Fruit fly (Drosophila melanogaster) whole organism, larva: ENCODE measurements around the gene CG7824.
A peak's percentile ranks its signal among the peaks of the same experiment; 100 is the strongest.

Source experiments
- noc ChIP-seq: fragments of 200-800 bp; sonication (Bioruptor generic); optimal IDR thresholded peaks from 3 replicates; lab custom pipeline; 2019; ENCODE audit warnings: missing biosample characterization, mild to moderate bottlenecking, missing genetic modification characterization, moderate library complexity

The CG7824 gene

DNA sequence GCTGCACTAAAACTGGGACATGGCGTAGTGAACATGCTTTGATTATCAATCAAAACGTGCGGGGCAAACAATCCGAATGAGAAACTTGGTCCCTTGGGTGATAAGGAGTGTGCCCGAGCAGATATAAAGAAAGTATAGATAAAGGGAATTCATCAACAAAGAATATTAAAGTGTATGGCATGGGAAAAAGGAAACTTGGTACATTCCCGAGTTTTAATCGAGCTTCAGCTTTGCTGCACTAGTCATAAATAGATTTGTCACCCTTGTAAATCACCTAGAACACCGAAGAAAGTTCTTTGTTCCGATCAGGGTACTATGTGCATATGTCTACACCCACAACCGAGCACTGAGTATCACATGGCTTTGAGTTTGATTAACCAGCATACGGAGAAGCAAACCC is 8.7 kb upstream of the CG7824 start:
- no peak for TF ChIP-seq noc (tag; lab: Kevin White, UChicago)

DNA sequence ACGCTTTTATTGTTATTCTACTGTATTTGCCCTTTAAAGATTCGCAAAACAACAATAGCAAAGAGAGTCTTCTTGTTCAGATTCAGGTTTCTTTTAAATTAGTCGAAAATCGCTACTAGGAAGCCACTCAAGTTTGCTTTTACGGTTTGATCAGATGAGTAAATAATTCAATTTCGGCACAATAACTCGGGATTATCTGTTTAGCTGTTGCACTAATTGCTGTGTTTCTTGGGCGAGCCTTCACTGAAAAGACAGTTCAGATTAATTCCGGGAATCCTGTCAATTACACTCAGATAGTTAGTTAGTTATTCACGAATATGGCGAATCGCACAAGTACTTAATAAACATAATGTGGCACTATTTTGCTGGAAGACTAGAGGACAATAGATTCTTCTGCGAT is 8.0 kb upstream of the CG7824 start:
- peak; percentile 35 for TF ChIP-seq noc (tag; lab: Kevin White, UChicago)

DNA sequence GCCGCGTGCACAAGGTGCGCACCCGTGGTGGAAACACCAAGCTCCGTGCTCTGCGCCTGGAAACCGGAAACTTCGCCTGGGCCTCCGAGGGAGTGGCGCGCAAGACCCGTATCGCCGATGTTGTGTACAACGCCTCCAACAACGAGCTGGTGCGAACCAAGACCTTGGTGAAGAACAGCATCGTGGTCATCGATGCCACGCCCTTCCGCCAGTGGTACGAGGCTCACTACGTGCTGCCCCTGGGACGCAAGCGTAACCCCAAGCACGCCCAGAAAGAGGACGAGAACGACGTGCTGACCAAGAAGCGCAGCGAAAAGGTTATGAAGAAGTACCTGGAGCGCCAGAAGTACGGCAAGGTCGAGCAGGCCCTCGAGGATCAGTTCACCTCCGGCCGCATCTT is 4.1 kb upstream of the CG7824 start:
- no peak for TF ChIP-seq noc (tag; lab: Kevin White, UChicago)

DNA sequence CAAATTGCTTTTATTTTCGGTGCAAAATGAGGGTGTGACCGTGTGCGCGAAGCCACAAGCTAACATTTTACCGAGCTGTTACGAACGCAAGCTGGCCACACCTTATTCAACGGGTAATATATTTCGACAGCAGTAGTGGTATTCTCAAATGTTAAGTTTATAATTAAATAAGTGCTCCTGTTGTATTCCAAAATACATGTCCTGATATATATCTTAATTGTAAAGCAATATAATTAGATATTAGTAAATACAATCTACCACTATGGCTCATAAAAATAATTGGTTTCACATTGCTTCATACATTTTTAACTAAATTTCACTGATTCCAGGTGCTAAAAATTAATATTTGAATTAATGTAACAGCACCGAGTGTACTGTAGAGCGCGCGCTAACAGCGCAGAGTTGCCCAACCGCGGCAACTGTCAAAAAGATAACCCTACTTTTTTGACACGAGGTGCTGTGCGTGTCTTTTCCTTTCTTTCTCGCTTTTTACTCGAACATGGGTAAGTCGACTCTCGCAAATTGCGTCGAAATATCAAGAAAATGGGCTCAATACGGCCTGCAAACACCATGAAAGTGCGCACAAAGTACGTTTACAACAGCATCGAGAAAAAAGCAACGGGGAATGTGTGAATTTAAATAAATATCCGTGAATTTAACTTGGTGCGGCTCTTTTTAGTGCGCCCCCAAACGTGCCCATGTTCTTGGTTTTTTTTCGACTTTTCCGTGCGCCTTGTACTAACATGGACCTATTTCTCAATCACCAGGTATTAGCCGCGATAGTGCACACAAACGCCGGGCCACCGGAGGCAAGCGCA is 2.9 kb upstream of the CG7824 start, which contains the start of the genes CG15514 and RpS8:
CG15514 (minus strand) TSS at position 63 of the 818 bp plus-strand sequence.
RpS8 (plus strand) TSS at position 151 of the 818 bp plus-strand sequence.
- peak; percentile 68 for TF ChIP-seq noc (tag; lab: Kevin White, UChicago)

DNA sequence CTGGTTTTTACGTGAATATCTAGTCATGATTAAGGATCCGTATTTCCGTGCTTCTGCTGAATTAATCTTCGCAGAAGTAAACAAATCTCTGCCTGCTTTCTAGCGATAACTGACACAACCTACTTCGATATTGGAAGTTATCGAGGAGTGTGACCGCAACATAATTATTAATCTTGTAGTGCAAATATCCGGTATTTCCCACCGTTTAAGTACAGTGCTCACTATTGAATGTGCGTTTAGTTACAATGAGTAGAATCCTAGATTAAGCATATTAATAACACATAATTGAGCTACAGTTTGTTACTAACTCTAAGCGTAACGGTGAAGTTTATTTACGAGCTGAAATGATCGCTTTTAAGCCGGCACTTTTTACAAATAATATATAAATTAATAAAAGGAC is 1.0 kb upstream of the CG7824 start:
- peak; percentile 1 for TF ChIP-seq noc (tag; lab: Kevin White, UChicago)

DNA sequence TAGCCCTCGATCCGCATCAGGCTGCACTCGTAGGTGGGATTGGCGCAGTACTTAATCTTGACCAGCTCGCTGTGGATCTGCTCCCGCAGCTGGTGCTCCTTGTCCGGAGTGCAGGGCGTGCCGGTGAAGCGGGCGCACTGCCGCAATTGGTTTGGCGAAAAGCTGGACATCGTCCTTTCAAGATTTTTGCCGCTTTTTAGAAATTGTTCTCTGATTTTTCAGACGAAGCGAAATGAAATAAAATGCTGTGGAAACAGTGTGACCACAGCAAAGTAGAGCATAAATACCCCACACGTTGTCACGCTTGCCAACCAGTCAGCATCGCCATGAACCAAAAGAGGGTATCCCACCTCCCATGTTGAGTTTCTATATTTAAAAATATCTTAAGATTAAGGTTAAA is 1.5 kb downstream of the CG7824 start, which contains the start of gene dgt1:
dgt1 (minus strand) TSS at position 264 of the 400 bp plus-strand sequence.
- TF ChIP-seq noc (tag; lab: Kevin White, UChicago): no peak

DNA sequence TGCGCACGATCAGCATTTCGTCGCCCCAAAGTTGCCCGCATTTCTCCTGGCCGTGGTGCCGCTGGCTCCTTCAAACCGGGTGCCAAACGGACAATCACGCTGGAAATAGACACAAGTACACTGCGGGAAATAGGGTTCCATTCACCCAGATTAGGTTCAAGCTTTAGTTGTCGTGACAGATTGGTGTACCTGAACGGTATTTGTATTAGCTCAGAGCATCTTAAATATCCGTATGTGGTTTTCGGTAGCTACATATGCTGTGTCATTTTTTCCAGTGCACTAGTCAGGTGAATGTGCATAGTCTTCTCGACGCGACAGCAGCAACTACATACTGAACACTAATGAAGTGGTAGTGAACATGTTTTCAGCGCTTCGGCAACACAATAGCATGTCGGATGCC is 11.6 kb downstream of the CG7824 start:
- TF ChIP-seq noc (tag; lab: Kevin White, UChicago): no peak

DNA sequence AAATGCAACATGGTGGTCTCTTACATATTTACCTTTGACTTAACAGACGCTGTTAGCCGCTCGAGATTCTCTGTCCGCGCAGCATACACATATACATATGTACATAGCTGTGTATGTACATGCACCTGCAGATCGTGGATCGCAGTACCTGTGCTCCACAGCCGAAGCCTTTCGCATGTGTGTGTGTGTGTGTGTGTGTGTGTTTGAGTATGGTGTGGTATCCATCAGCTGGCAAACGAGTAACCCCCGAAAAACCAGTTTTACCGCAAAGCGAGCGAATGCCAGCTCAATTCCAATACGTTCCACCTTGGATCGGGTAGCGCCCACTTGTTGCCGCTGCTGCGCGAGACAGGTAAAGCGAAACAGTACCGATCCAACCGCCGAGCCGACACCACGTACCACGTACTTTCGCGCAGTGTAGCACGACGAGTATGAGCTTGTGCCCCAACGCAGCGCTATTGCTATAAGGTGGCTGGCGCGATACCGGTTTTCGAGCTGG is 17.4 kb downstream of the CG7824 start, which contains the start of gene Cad99C:
Cad99C (plus strand) TSS at position 365 of the 499 bp plus-strand sequence.
- no peak for TF ChIP-seq noc (tag; lab: Kevin White, UChicago)

DNA sequence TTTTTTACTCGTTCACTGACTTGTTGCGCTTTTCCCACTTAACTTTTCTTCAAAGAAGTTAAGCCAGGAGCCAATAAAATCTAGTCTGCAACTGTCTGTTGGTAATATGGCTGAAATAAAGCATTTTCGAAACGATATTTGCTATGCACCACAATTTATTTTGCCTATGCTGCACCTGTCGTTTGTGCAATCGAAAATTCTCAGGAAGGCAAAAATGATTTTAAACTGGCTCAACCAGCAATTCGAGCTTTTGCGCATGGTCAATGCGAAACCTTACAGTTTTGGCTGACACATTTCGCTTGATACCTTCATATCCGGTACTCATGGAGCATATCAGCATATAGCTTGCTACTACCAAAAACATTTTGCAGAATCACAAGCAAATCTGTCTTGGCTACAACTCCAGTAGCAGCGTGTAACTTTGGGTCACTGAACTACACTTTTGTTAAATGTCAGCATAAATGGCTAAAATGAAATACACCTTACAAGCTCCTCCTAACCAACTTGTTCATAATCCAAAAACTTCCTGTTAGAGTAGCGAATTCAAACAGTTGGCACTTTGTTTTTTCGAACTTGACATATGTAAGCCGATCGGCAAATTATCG is 18.9 kb downstream of the CG7824 start:
- TF ChIP-seq noc (tag; lab: Kevin White, UChicago): no peak

DNA sequence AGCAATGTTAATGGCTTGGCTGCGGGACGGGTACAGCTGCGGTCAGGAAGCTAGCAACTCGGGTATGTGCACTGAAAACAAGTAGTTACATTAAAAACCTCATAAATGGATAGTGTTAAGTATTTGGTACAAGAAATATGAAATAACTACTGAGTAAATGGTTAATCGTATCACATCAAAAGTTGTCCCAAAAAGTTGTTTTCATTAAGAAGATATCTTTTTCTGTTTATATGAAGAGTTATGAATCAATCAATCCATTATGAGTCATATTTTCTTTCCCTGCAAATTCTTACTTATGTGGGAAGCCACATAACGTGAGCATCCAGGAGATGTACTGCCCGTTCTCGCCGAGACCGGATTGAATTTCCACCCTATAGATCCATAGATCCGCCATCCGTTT is 20.0 kb downstream of the CG7824 start:
- no peak for TF ChIP-seq noc (tag; lab: Kevin White, UChicago)

DNA sequence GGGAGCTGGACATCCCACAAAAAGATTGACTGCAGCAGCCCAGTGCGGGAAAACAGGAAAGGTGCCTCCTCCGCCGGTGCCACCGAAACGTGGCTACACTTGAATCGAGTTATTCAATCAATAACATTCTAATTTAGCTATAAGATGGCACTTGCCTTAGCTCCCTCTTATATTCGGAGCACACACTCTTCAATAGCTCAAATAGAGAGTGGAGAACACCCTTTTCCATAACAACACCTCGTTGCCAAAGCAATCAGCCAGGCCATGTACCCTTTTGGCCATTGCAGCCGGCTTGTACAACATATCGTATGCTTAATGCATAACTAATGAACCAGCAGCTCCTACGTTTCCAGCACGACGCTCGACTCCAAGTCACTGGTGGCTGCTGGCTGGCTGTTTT is 21.0 kb downstream of the CG7824 start:
- no peak for TF ChIP-seq noc (tag; lab: Kevin White, UChicago)

DNA sequence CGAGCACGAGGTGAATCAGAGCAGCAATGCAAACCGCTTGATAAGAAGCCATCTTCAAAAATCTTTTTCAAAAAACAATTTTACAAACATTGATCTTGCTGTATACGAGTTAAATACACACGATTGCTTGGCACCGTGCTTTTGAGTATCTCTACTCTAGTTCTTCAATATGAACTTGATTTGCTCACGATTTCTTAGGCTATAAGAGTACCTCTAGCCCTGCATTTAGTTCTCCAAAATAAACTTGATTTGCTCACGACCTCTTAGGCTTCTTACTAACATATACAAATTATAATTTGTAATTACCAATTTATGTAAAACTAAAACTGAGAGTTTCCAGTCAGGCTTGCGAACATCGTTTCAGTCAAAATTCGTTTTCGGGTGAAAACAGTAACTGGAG is 22.5 kb downstream of the CG7824 start, which contains the start of gene CG42592:
CG42592 (minus strand) TSS at position 101 of the 400 bp plus-strand sequence.
- no peak for TF ChIP-seq noc (tag; lab: Kevin White, UChicago)

DNA sequence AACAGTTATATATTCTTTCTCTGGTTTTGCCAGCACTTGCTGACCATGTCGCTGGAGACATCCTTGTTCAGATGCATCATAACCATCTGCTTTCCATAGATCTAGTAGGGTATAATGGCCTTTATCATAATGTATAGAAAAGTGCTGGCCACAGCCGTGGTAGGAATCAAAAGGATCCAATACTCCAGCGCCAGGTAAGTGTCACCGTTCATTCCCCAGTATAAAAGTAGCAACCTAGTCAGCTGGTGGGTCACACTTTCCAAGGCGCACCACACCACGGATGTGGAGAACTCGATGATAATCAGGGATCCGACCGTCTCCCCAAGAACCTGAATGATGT is 23.1 kb downstream of the CG7824 start, which contains the start of gene Prtl99C:
Prtl99C (plus strand) TSS at position 241 of the 340 bp plus-strand sequence.
- no peak for TF ChIP-seq noc (tag; lab: Kevin White, UChicago)

DNA sequence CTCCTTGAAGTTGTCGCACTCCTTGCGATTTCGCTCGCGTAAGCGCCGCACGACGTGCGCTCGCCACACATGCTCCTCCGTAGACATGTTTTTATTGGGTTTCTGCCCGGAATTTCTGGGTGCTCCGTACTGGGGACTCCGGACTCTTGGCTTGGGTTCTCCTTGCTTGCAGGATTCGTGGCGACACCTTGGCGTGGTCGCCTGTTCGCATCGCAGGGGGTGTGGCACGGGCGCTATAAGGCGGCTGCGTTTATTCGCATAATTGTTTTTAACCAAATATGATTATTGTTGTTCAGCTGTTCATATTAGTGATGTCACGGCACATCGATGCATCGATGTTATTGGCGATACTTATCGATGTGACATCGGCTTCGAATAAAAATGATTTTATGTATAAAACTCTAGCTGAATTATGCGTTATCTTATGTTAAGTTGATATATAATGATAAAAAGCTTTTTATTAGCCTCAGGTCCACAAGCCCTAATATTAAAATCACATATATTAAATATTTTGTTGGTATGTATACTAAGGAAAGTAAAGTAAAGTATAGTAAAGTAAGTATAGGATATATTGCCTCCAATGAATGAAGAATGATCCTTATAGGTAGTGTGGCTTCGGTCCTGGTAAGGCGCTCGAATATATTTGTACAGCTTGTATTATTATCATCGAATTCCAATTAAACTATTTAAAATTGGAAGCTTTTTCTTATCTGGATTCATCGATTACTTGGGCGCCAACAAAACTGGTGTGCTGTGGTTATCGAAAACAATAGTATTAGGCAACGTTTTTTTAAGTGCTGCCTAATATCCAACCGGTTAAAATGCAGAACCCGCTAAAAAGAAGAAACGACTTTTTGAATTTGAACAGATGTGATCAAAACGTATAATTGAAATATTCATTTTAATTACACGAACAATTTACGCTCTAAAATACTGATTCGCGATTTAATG is 23.7 kb downstream of the CG7824 start, which contains the start of gene Atg16:
Atg16 (minus strand) TSS at position 343 of the 951 bp plus-strand sequence.
- TF ChIP-seq noc (tag; lab: Kevin White, UChicago): no peak

DNA sequence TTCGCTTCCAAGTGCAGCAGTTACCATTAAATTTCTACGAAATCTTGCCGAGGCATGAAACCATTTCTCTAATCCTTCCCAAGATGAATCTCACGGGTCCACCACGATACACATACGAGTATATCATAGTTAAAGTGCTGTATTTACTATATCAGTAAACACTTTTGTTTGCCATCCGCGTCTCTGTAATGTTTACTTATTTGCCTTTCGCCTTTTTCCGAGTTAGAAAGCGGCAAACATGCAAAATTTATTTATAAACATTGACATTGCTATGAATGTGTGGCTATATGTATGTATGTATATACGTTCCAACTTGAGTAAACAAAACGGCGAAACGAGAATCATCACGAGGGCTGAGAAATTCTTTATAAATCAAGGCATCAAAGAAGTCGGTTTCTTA is 27.8 kb downstream of the CG7824 start:
- peak; percentile 61 for TF ChIP-seq noc (tag; lab: Kevin White, UChicago)
